Worm (Caenorhabditis elegans) whole organism, dauer: ENCODE measurements around the gene ZK622.5.

Source experiments
- unc-62 ChIP-seq: sonication (generic microtip); optimal IDR thresholded peaks from 2 replicates; lab custom pipeline; 2017; ENCODE audit warnings: missing biosample characterization, missing genetic modification reagents, missing genetic modification characterization

Gene ZK622.5

ce11 chrII:5297718-5298117, 8.5 kb downstream of the ZK622.5 start:
- no peak for TF ChIP-seq unc-62 (GFP tag; lab: Kevin White, UChicago)

- TF ChIP-seq unc-62 (GFP tag; lab: Kevin White, UChicago) = no peak
Observed at ce11 chrII:5301810-5302209, 12.6 kb downstream of the ZK622.5 start.

ce11 chrII:5305121-5305520, 15.9 kb downstream of the ZK622.5 start:
- no peak for TF ChIP-seq unc-62 (GFP tag; lab: Kevin White, UChicago)

ce11 chrII:5306197-5306596, 17.0 kb downstream of the ZK622.5 start:
- TF ChIP-seq unc-62 (GFP tag; lab: Kevin White, UChicago) = no peak

- TF ChIP-seq unc-62 (GFP tag; lab: Kevin White, UChicago) = no peak
Observed at ce11 chrII:5307203-5307602, 18.0 kb downstream of the ZK622.5 start.

- TF ChIP-seq unc-62 (GFP tag; lab: Kevin White, UChicago) = no peak
Observed at ce11 chrII:5308961-5309360, 19.7 kb downstream of the ZK622.5 start.

ce11 chrII:5309720-5310119, 20.5 kb downstream of the ZK622.5 start:
- TF ChIP-seq unc-62 (GFP tag; lab: Kevin White, UChicago) = no peak

ce11 chrII:5310795-5311194, 21.6 kb downstream of the ZK622.5 start:
- no peak for TF ChIP-seq unc-62 (GFP tag; lab: Kevin White, UChicago)

ce11 chrII:5311746-5312145, 22.5 kb downstream of the ZK622.5 start, which contains the start of gene gcy-12:
TSS of gene gcy-12 (plus strand) at chrII:5312046.
- no peak for TF ChIP-seq unc-62 (GFP tag; lab: Kevin White, UChicago)

- no peak for TF ChIP-seq unc-62 (GFP tag; lab: Kevin White, UChicago)
Observed at ce11 chrII:5320205-5320951, 31.1 kb downstream of the ZK622.5 start.

- no peak for TF ChIP-seq unc-62 (GFP tag; lab: Kevin White, UChicago)
Observed at ce11 chrII:5321718-5322286, 32.6 kb downstream of the ZK622.5 start.

- no peak for TF ChIP-seq unc-62 (GFP tag; lab: Kevin White, UChicago)
Observed at ce11 chrII:5322732-5323326, 33.6 kb downstream of the ZK622.5 start, which contains the start of gene vhp-1. TSS of gene vhp-1 (plus strand) at chrII:5323276.

- TF ChIP-seq unc-62 (GFP tag; lab: Kevin White, UChicago) = no peak
Observed at ce11 chrII:5323773-5324172, 34.5 kb downstream of the ZK622.5 start.

ce11 chrII:5324653-5325052, 35.4 kb downstream of the ZK622.5 start:
- TF ChIP-seq unc-62 (GFP tag; lab: Kevin White, UChicago) = no peak

ce11 chrII:5326024-5326627, 36.9 kb downstream of the ZK622.5 start:
- no peak for TF ChIP-seq unc-62 (GFP tag; lab: Kevin White, UChicago)

- no peak for TF ChIP-seq unc-62 (GFP tag; lab: Kevin White, UChicago)
Observed at ce11 chrII:5326891-5327290, 37.6 kb downstream of the ZK622.5 start.
